Fruit fly (Drosophila melanogaster) whole organism, prepupa: ENCODE results near the gene Fancl.

Source experiments
- Blimp-1 ChIP-seq: fragments of 200-800 bp; sonication (Bioruptor generic); optimal IDR thresholded peaks from 3 replicates; lab custom pipeline; 2017; ENCODE audit warnings: missing biosample characterization, missing genetic modification characterization, mild to moderate bottlenecking, moderate library complexity, missing genetic modification reagents
- CG10631 ChIP-seq: fragments of 200-800 bp; sonication (Bioruptor generic); optimal IDR thresholded peaks from 2 replicates; lab custom pipeline; 2016; ENCODE audit warnings: missing biosample characterization, missing genetic modification characterization
- CG11762 ChIP-seq: fragments of 200-800 bp; sonication (Bioruptor generic); optimal IDR thresholded peaks from 3 replicates; lab custom pipeline; 2016; ENCODE audit warnings: missing biosample characterization, missing genetic modification characterization; ENCODE audit not compliant: insufficient read depth
- CG15336 ChIP-seq: fragments of 200-800 bp; sonication (Bioruptor generic); IDR thresholded peaks from 2 replicates; pipeline ENCODE4 v1.3.6; 2022; ENCODE audit warnings: missing biosample characterization, missing genetic modification characterization
- CG31627 ChIP-seq: fragments of 200-800 bp; sonication (Bioruptor generic); optimal IDR thresholded peaks from 3 replicates; lab custom pipeline; 2016; ENCODE audit warnings: missing biosample characterization, missing genetic modification characterization
- CG32006 ChIP-seq: fragments of 200-800 bp; sonication (Bioruptor generic); optimal IDR thresholded peaks from 3 replicates; lab custom pipeline; 2017; ENCODE audit warnings: missing biosample characterization, mild to moderate bottlenecking, missing genetic modification characterization
- CG34406 ChIP-seq: fragments of 200-800 bp; sonication (Bioruptor generic); optimal IDR thresholded peaks from 3 replicates; lab custom pipeline; 2016; ENCODE audit warnings: missing biosample characterization, missing genetic modification characterization
- CG3919 ChIP-seq: fragments of 200-800 bp; sonication (Bioruptor generic); optimal IDR thresholded peaks from 3 replicates; lab custom pipeline; 2016; ENCODE audit warnings: missing biosample characterization, missing genetic modification characterization
- CG6163 ChIP-seq: fragments of 200-800 bp; sonication (Bioruptor generic); IDR thresholded peaks from 3 replicates; pipeline ENCODE4 v1.3.6; 2022; ENCODE audit warnings: missing biosample characterization, missing genetic modification characterization
- CG6276 ChIP-seq: fragments of 200-800 bp; sonication (Bioruptor generic); optimal IDR thresholded peaks from 2 replicates; lab custom pipeline; 2017; ENCODE audit warnings: missing biosample characterization, mild to moderate bottlenecking, missing genetic modification characterization
- CG6792 ChIP-seq: fragments of 200-800 bp; sonication (Bioruptor generic); optimal IDR thresholded peaks from 3 replicates; lab custom pipeline; 2016; ENCODE audit warnings: missing biosample characterization, missing genetic modification characterization
- CG6808 ChIP-seq: fragments of 200-800 bp; sonication (Bioruptor generic); optimal IDR thresholded peaks from 3 replicates; lab custom pipeline; 2017; ENCODE audit warnings: missing biosample characterization, missing genetic modification characterization, mild to moderate bottlenecking, moderate library complexity, missing genetic modification reagents
- CG8119 ChIP-seq: fragments of 200-800 bp; sonication (Bioruptor generic); IDR thresholded peaks from 3 replicates; pipeline ENCODE4 v1.3.6; 2022; ENCODE audit warnings: missing biosample characterization, missing genetic modification characterization
- CG8632 ChIP-seq: fragments of 200-800 bp; sonication (Bioruptor generic); optimal IDR thresholded peaks from 3 replicates; lab custom pipeline; 2016; ENCODE audit warnings: missing biosample characterization, missing genetic modification characterization
- Eip78C ChIP-seq: fragments of 200-800 bp; sonication (Bioruptor generic); peaks from one replicate; lab custom pipeline; 2016; ENCODE audit warnings: missing biosample characterization, missing genetic modification characterization
- Ets21C ChIP-seq: fragments of 200-800 bp; sonication (Bioruptor generic); optimal IDR thresholded peaks from 3 replicates; lab custom pipeline; 2016; ENCODE audit warnings: missing biosample characterization, missing genetic modification characterization
- Ets96B ChIP-seq: fragments of 200-800 bp; optimal IDR thresholded peaks from 2 replicates; lab custom pipeline; 2019; ENCODE audit warnings: missing biosample characterization, mild to moderate bottlenecking, missing genetic modification characterization, moderate library complexity
- Gug ChIP-seq: fragments of 200-800 bp; sonication (Bioruptor generic); IDR thresholded peaks from 2 replicates; pipeline ENCODE4 v1.3.6; 2022; ENCODE audit warnings: missing biosample characterization, missing genetic modification characterization
- Hr38 ChIP-seq: sonication (Bioruptor generic); optimal IDR thresholded peaks from 2 replicates; lab custom pipeline; 2016; ENCODE audit warnings: missing biosample characterization, missing genetic modification characterization
- Hr4 ChIP-seq: fragments of 200-800 bp; sonication (Bioruptor generic); optimal IDR thresholded peaks from 3 replicates; lab custom pipeline; 2016; ENCODE audit warnings: missing biosample characterization, missing genetic modification characterization
- Lpt ChIP-seq: fragments of 200-800 bp; sonication (Bioruptor generic); optimal IDR thresholded peaks from 3 replicates; lab custom pipeline; 2016; ENCODE audit warnings: missing biosample characterization, missing genetic modification characterization
- Met ChIP-seq: fragments of 200-800 bp; sonication (Bioruptor generic); optimal IDR thresholded peaks from 3 replicates; lab custom pipeline; 2016; ENCODE audit warnings: missing biosample characterization, missing genetic modification characterization
- OdsH ChIP-seq: fragments of 200-800 bp; sonication (Bioruptor generic); optimal IDR thresholded peaks from 3 replicates; lab custom pipeline; 2016; ENCODE audit warnings: missing biosample characterization, missing genetic modification characterization
- Smox ChIP-seq: fragments of 200-800 bp; sonication (Bioruptor generic); optimal IDR thresholded peaks from 3 replicates; lab custom pipeline; 2016; ENCODE audit warnings: missing biosample characterization, missing genetic modification characterization
- Sox15 ChIP-seq: fragments of 200-800 bp; sonication (Bioruptor generic); optimal IDR thresholded peaks from 3 replicates; lab custom pipeline; 2016; ENCODE audit warnings: missing biosample characterization, missing genetic modification characterization
- acj6 ChIP-seq: fragments of 200-800 bp; sonication (Bioruptor generic); optimal IDR thresholded peaks from 3 replicates; lab custom pipeline; 2016; ENCODE audit warnings: missing biosample characterization, missing genetic modification characterization
- dac ChIP-seq: fragments of 200-800 bp; sonication (Bioruptor generic); optimal IDR thresholded peaks from 2 replicates; lab custom pipeline; 2017; ENCODE audit warnings: missing biosample characterization, mild to moderate bottlenecking, missing genetic modification characterization
- dsx ChIP-seq: fragments of 200-800 bp; optimal IDR thresholded peaks from 3 replicates; lab custom pipeline; 2019; ENCODE audit warnings: missing biosample characterization, mild to moderate bottlenecking, missing genetic modification characterization, moderate library complexity; ENCODE audit not compliant: poor library complexity, severe bottlenecking
- eg ChIP-seq: fragments of 200-800 bp; sonication (Bioruptor generic); IDR thresholded peaks from 3 replicates; pipeline ENCODE4 v1.3.6; 2022; ENCODE audit warnings: missing biosample characterization, missing genetic modification characterization
- esn ChIP-seq: fragments of 200-800 bp; sonication (Bioruptor generic); optimal IDR thresholded peaks from 2 replicates; lab custom pipeline; 2016; ENCODE audit warnings: missing biosample characterization, mild to moderate bottlenecking, missing genetic modification characterization, moderate library complexity
- fd59A ChIP-seq: fragments of 200-800 bp; sonication (Bioruptor generic); optimal IDR thresholded peaks from 2 replicates; lab custom pipeline; 2017; ENCODE audit warnings: missing biosample characterization, mild to moderate bottlenecking, missing genetic modification characterization, missing genetic modification reagents
- net ChIP-seq: fragments of 200-800 bp; sonication (Bioruptor generic); optimal IDR thresholded peaks from 3 replicates; lab custom pipeline; 2016; ENCODE audit warnings: missing biosample characterization, missing genetic modification characterization
- pdm3 ChIP-seq: fragments of 200-800 bp; sonication (Bioruptor generic); optimal IDR thresholded peaks from 3 replicates; lab custom pipeline; 2016; ENCODE audit warnings: missing biosample characterization, missing genetic modification characterization
- salr ChIP-seq, 2 experiments: fragments of 200-800 bp; sonication (Bioruptor generic); optimal IDR thresholded peaks; 3 replicates each; lab custom pipeline; 2016 to 2018; ENCODE audit warnings: missing biosample characterization in 2 of 2, missing genetic modification characterization in 2 of 2, mild to moderate bottlenecking in 1 of 2
- spab ChIP-seq: fragments of 200-800 bp; sonication (Bioruptor generic); optimal IDR thresholded peaks from 2 replicates; lab custom pipeline; 2017; ENCODE audit warnings: missing biosample characterization, mild to moderate bottlenecking, missing genetic modification characterization, missing genetic modification reagents
- ss ChIP-seq, 2 experiments: fragments of 200-800 bp; sonication (Bioruptor generic); optimal IDR thresholded peaks; 2 replicates in 1 of 2; 3 replicates in 1 of 2; lab custom pipeline; 2017 to 2018; ENCODE audit warnings: mild to moderate bottlenecking in 2 of 2, missing biosample characterization in 2 of 2, missing genetic modification characterization in 2 of 2, moderate library complexity in 1 of 2
- svp ChIP-seq: fragments of 200-800 bp; sonication (Bioruptor generic); peaks from one replicate; lab custom pipeline; 2016; ENCODE audit warnings: missing biosample characterization, missing genetic modification characterization
- topi ChIP-seq: fragments of 200-800 bp; sonication (Bioruptor generic); optimal IDR thresholded peaks from 3 replicates; lab custom pipeline; 2016; ENCODE audit warnings: missing biosample characterization, missing genetic modification characterization

Gene Fancl

DNA sequence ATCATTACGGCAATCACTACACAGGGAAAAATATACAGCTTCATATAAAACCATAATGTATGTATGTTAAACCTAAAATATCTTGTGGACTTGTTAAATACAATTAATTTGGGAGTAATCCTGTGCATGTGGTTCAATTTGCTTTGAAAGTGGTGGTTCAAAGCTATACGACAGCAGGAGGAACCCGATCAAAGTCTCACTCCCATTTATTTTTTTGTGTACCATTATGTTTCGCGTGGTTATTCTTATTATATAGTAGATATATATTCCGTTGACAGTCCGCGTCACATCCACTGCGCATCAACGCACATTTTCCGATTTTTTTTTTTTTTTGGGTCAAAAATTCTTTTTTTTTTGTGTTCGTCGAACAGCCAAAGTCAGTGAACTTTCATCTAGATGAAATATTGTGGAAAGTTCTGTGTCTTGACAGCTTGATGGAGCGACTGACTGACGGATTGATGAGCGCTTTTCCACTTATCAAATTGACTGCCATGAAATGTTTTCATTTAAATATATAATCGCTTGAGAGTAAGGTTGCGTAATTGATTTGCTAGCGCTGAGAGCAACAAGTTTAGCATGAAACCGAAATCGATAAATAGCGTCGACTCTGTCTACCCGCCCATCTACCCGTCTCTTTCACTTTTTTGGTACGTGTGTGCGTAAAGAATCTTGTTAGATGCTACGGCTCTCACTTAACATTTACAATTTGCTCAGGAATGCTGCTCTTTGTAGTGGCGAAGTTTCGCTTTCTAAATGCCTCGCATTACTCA, 19.5 kb downstream of the Fancl start (continued):
- TF ChIP-seq CG8119 (GFP tag; lab: Robert Waterston, UW) (no peak), CG6808 (GFP tag; lab: Kevin White, UChicago) (no peak), Smox (GFP tag; lab: Kevin White, UChicago) (no peak), pdm3 (GFP tag; lab: Kevin White, UChicago) (no peak), CG10631 (GFP tag; lab: Kevin White, UChicago) (no peak), dsx (GFP tag; lab: Kevin White, UChicago) (no peak), topi (GFP tag; lab: Kevin White, UChicago) (no peak), Lpt (GFP tag; lab: Kevin White, UChicago) (no peak), Hr38 (GFP tag; lab: Kevin White, UChicago) (no peak)

DNA sequence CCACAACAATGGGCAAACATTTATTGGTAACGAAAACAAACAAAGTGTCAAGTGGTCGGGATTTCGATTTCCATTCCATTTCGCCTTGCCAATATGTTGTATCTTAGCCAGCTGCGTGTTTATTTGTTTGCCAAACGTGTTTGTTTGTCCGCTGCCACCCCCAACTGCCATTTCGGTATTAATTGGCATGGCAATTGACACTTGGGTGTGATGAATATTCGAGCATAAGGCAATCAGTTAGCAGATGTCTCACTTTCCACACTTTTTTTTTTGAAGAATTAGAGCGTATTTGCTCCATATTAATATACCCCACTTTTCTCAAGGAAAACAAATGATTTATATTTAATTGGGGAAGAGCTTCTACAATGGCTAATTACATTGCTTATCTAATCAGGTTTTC, 21.2 kb downstream of the Fancl start:
- TF ChIP-seq dsx (GFP tag; lab: Kevin White, UChicago) (no peak), CG31627 (no peak), Lpt (GFP tag; lab: Kevin White, UChicago) (no peak), acj6 (no peak), dac (GFP tag; lab: Kevin White, UChicago) (no peak), CG11762 (GFP tag; lab: Kevin White, UChicago) (no peak), CG6163 (no peak), salr (GFP tag; optimal IDR thresholded peaks at IDR 0.05; lab: Kevin White, UChicago) (no peak), Sox15 (GFP tag; lab: Kevin White, UChicago) (no peak), net (no peak), spab (no peak), Gug (GFP tag; lab: Robert Waterston, UW) (no peak), topi (GFP tag; lab: Kevin White, UChicago) (no peak), CG6276 (GFP tag; lab: Kevin White, UChicago) (no peak), CG6792 (no peak), CG34406 (GFP tag; lab: Kevin White, UChicago) (no peak)

DNA sequence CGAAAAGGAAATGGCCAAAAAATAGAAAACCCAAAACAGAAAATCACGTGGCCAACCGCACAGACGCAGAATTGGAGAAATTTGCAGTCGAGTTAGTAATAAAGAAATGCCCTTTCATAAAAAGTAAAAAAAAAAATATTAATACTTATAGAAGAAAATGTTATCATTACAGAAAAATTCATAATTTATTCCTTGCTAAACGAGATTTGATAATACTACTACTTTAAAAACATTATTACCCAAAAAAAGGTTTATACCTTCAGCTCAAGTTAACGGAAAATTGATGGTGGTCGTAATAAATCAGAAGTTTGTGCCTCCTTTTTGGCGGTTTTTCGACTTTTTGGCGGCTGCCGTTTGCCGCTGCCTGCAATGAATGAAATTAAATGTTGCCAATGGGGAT, 24.3 kb downstream of the Fancl start:
- TF ChIP-seq dac (GFP tag; lab: Kevin White, UChicago) (peak; percentile 33), CG6276 (GFP tag; lab: Kevin White, UChicago) (peak; percentile 59), OdsH (GFP tag; lab: Kevin White, UChicago) (peak; percentile 8), CG32006 (GFP tag; lab: Kevin White, UChicago) (peak; percentile 59), CG6163 (no peak), Hr4 (GFP tag; lab: Kevin White, UChicago) (peak; percentile 54), Eip78C (GFP tag; lab: Kevin White, UChicago) (peak; percentile 23), eg (GFP tag; lab: Robert Waterston, UW) (peak; percentile 42; the same call in 1 of the 3 replicates), Met (GFP tag; lab: Kevin White, UChicago) (no peak), CG15336 (peak; percentile 68), fd59A (GFP tag; lab: Kevin White, UChicago) (no peak)

DNA sequence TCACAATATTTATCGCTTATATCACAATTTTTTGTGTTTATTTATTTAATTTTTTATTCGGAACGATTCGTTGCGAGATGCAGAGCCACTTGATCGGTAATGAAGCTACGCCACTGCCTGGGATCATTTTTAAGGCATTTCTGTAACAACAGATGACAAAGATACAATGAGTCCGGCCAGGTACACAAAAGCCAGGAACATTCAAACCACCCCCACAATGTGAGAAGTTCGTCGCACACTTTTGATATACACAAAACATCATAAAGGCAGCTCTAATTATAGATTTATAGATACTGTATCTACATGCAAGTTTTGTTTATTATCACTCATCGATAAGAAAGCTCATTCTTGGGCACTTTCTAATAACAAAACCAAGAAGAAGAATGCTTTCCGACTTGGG, 27.6 kb downstream of the Fancl start, which contains the start of gene CG31407:
Gene CG31407, minus strand, starts transcription at position 101 of the 400 bp plus-strand sequence.
- TF ChIP-seq CG32006 (GFP tag; lab: Kevin White, UChicago) (no peak), spab (no peak), CG8632 (GFP tag; lab: Kevin White, UChicago) (no peak), dac (GFP tag; lab: Kevin White, UChicago) (no peak), Ets21C (GFP tag; lab: Kevin White, UChicago) (no peak), net (no peak), eg (GFP tag; lab: Robert Waterston, UW) (no peak), svp (GFP tag; lab: Kevin White, UChicago) (no peak), Lpt (GFP tag; lab: Kevin White, UChicago) (no peak), CG3919 (GFP tag; lab: Kevin White, UChicago) (no peak), Hr38 (GFP tag; lab: Kevin White, UChicago) (no peak), ss (GFP tag; optimal IDR thresholded peaks at IDR 0.05; lab: Kevin White, UChicago) (no peak), CG11762 (GFP tag; lab: Kevin White, UChicago) (no peak), Ets96B (no peak), acj6 (no peak), Blimp-1 (GFP tag; lab: Kevin White, UChicago) (no peak), CG6792 (no peak), esn (GFP tag; lab: Kevin White, UChicago) (no peak), CG34406 (GFP tag; lab: Kevin White, UChicago) (no peak)
